Fruit fly (Drosophila melanogaster): Measurements from ENCODE around the gene fzr.

Gene fzr

dm6 chrX:4684444-4684924 is 5.1 kb upstream of the fzr start (continued):
- peak; percentile 45 for TF ChIP-seq D19A (tag; optimal IDR thresholded peaks at IDR 0.05)
- peak; percentile 65 for TF ChIP-seq CG10274 (GFP tag; optimal IDR thresholded peaks at IDR 0.05)
- TF ChIP-seq CG17568 (GFP tag; optimal IDR thresholded peaks at IDR 0.05): peak; percentile 57
- peak; percentile 93 for TF ChIP-seq CG11456 (GFP tag; IDR thresholded peaks at IDR 0.05)
- TF ChIP-seq emc (GFP tag; optimal IDR thresholded peaks at IDR 0.05): peak; percentile 72
- TF ChIP-seq CG7372 (GFP tag; IDR thresholded peaks at IDR 0.05): peak; percentile 90
- TF ChIP-seq CG12744 (GFP tag; optimal IDR thresholded peaks at IDR 0.05): peak; percentile 76
- no peak for TF ChIP-seq fd64A (GFP tag; optimal IDR thresholded peaks at IDR 0.05)
- TF ChIP-seq otp (GFP tag; IDR thresholded peaks at IDR 0.05): peak; percentile 86
- TF ChIP-seq Xbp1 (GFP tag; optimal IDR thresholded peaks at IDR 0.05): peak; percentile 86
- peak; percentile 73 for TF ChIP-seq klu (GFP tag; IDR thresholded peaks at IDR 0.05)
- TF ChIP-seq CG1024 (GFP tag; IDR thresholded peaks at IDR 0.05): peak; percentile 67
- TF ChIP-seq tio (GFP tag; optimal IDR thresholded peaks at IDR 0.05): no peak
- TF ChIP-seq org-1 (GFP tag; optimal IDR thresholded peaks at IDR 0.05): peak; percentile 58
- TF ChIP-seq CG11504 (tag; optimal IDR thresholded peaks at IDR 0.05): peak; percentile 86
- TF ChIP-seq CG6813 (GFP tag; optimal IDR thresholded peaks at IDR 0.05): peak; percentile 56
- peak; percentile 82 for TF ChIP-seq tna (GFP tag; IDR thresholded peaks at IDR 0.05; ENCODE audit: partially characterized antibody)
- TF ChIP-seq slp2 (GFP tag; optimal IDR thresholded peaks at IDR 0.05): peak; percentile 75
- TF ChIP-seq CG8944 (GFP tag; optimal IDR thresholded peaks at IDR 0.05): peak; percentile 84
- TF ChIP-seq CG7556 (GFP tag; optimal IDR thresholded peaks at IDR 0.05): peak; percentile 65
- peak; percentile 83 for TF ChIP-seq CG10209 (GFP tag; optimal IDR thresholded peaks at IDR 0.05)
- peak; percentile 71 for TF ChIP-seq kni (GFP tag; optimal IDR thresholded peaks at IDR 0.05)
- TF ChIP-seq GATAe (GFP tag; conservative IDR thresholded peaks at IDR 0.05): peak; percentile 72; the same call in 1 of the 2 replicates
- no peak for TF ChIP-seq luna (GFP tag; optimal IDR thresholded peaks at IDR 0.05)
- TF ChIP-seq sima (GFP tag; optimal IDR thresholded peaks at IDR 0.05): no peak
- peak; percentile 48 for TF ChIP-seq CG6854 (GFP tag; optimal IDR thresholded peaks at IDR 0.05)
- TF ChIP-seq CG34376 (GFP tag; optimal IDR thresholded peaks at IDR 0.05): peak; percentile 93
- peak; percentile 65 for TF ChIP-seq Adf1 (GFP tag; IDR thresholded peaks at IDR 0.05)
- peak; percentile 91 for TF ChIP-seq CG10543 (GFP tag; optimal IDR thresholded peaks at IDR 0.05)
- peak; percentile 78; the same call in 2 of the 3 replicates for TF ChIP-seq Opbp (GFP tag; IDR thresholded peaks at IDR 0.05; ENCODE audit: partially characterized antibody)
- TF ChIP-seq cg (GFP tag; optimal IDR thresholded peaks at IDR 0.05): peak; percentile 98
- TF ChIP-seq chif (GFP tag; optimal IDR thresholded peaks at IDR 0.05): peak; percentile 67 to 82
- no peak; the same call in 2 of the 3 replicates for TF ChIP-seq z (GFP tag; IDR thresholded peaks at IDR 0.05)
- peak; percentile 91 for TF ChIP-seq dysf (GFP tag; IDR thresholded peaks at IDR 0.05)
- peak; percentile 86 for TF ChIP-seq Scr (GFP tag; IDR thresholded peaks at IDR 0.05; ENCODE audit: partially characterized antibody)
- peak; percentile 88 for TF ChIP-seq HmgZ (tag; optimal IDR thresholded peaks at IDR 0.05)
- peak; percentile 72 for TF ChIP-seq CG9797 (GFP tag; optimal IDR thresholded peaks at IDR 0.05)
- TF ChIP-seq CG4360 (GFP tag; IDR thresholded peaks at IDR 0.05): peak; percentile 51
- peak; percentile 79 for TF ChIP-seq ERR (GFP tag; optimal IDR thresholded peaks at IDR 0.05)
- TF ChIP-seq CG17612 (GFP tag; IDR thresholded peaks at IDR 0.05): peak; percentile 14; the same call in 1 of the 2 replicates
- TF ChIP-seq Dll (GFP tag; IDR thresholded peaks at IDR 0.05; ENCODE audit: partially characterized antibody): peak; percentile 81
- peak; percentile 46; the same call in 1 of the 2 replicates for TF ChIP-seq dimm (GFP tag; IDR thresholded peaks at IDR 0.05)
- TF ChIP-seq dmrt99B (tag; optimal IDR thresholded peaks at IDR 0.05): peak; percentile 80
- TF ChIP-seq btn (GFP tag; optimal IDR thresholded peaks at IDR 0.05): peak; percentile 47
- peak; percentile 68 for TF ChIP-seq CG30431 (GFP tag; optimal IDR thresholded peaks at IDR 0.05)
- TF ChIP-seq CG30403 (GFP tag; optimal IDR thresholded peaks at IDR 0.05): peak; percentile 86
- TF ChIP-seq mld (GFP tag; IDR thresholded peaks at IDR 0.05; ENCODE audit: partially characterized antibody): peak; percentile 73; the same call in 1 of the 3 replicates
- TF ChIP-seq NC2α (GFP tag; optimal IDR thresholded peaks at IDR 0.05): peak; percentile 29
- TF ChIP-seq Nf-YC (tag; optimal IDR thresholded peaks at IDR 0.05): peak; percentile 87
- peak; percentile 78 for TF ChIP-seq CG18619 (GFP tag; optimal IDR thresholded peaks at IDR 0.05)
